Fruit fly (Drosophila melanogaster): Measurements from ENCODE around the gene CG18787.

The CG18787 gene

dm6 chr2L:12007331-12007791 lies 8.2 kb upstream of the CG18787 start (continued):
- TF ChIP-seq CG4328 (GFP tag; optimal IDR thresholded peaks at IDR 0.05) (peak; percentile 56), PHDP (tag; optimal IDR thresholded peaks at IDR 0.05) (peak; percentile 49), CG11093 (GFP tag; IDR thresholded peaks at IDR 0.05) (peak; percentile 58; the same call in 1 of the 3 replicates), D (optimal IDR thresholded peaks at IDR 0.05) (peak; percentile 97), D (GFP tag; optimal IDR thresholded peaks at IDR 0.05) (peak; percentile 5), unc-4 (GFP tag; IDR thresholded peaks at IDR 0.05; ENCODE audit: partially characterized antibody) (no peak), HLHmδ (GFP tag; optimal IDR thresholded peaks at IDR 0.05) (peak; percentile 96), ftz-f1 (GFP tag; optimal IDR thresholded peaks at IDR 0.05) (peak; percentile 98), fd3F (GFP tag; optimal IDR thresholded peaks at IDR 0.05) (no peak), CG7556 (GFP tag; optimal IDR thresholded peaks at IDR 0.05) (no peak), trem (tag; optimal IDR thresholded peaks at IDR 0.05) (peak; percentile 37), disco-r (GFP tag; optimal IDR thresholded peaks at IDR 0.05) (peak; percentile 50), Atf3 (GFP tag; optimal IDR thresholded peaks at IDR 0.05) (no peak), ash1 (GFP tag; optimal IDR thresholded peaks at IDR 0.05) (no peak), yki (optimal IDR thresholded peaks at IDR 0.05) (no peak), D19B (GFP tag; optimal IDR thresholded peaks at IDR 0.05) (no peak), Nf-YA (GFP tag; IDR thresholded peaks at IDR 0.05) (no peak), CG5245 (GFP tag; optimal IDR thresholded peaks at IDR 0.05) (no peak), otp (GFP tag; IDR thresholded peaks at IDR 0.05) (no peak), Xrp1 (GFP tag; IDR thresholded peaks at IDR 0.05) (no peak), zen (tag; optimal IDR thresholded peaks at IDR 0.05) (peak; percentile 88), croc (GFP tag; conservative IDR thresholded peaks at IDR 0.05) (no peak; the same call in 2 of the 3 replicates), C15 (GFP tag; IDR thresholded peaks at IDR 0.05) (no peak), en (GFP tag; optimal IDR thresholded peaks at IDR 0.05) (peak; percentile 10), CG32772 (GFP tag; IDR thresholded peaks at IDR 0.05) (no peak), CG32767 (GFP tag; IDR thresholded peaks at IDR 0.05) (no peak), dpn (GFP tag; optimal IDR thresholded peaks at IDR 0.05) (peak; percentile 13 to 26), CG9817 (tag; optimal IDR thresholded peaks at IDR 0.05) (no peak), tap (tag; optimal IDR thresholded peaks at IDR 0.05) (peak; percentile 57), bowl (GFP tag; IDR thresholded peaks at IDR 0.05) (no peak), HLH3B (GFP tag; IDR thresholded peaks at IDR 0.05) (no peak), Doc3 (GFP tag; IDR thresholded peaks at IDR 0.05; ENCODE audit: partially characterized antibody) (no peak), caup (GFP tag; optimal IDR thresholded peaks at IDR 0.05; ENCODE audit: severe bottlenecking) (peak; percentile 45), HLH54F (GFP tag; optimal IDR thresholded peaks at IDR 0.05) (no peak), vnd (GFP tag; IDR thresholded peaks at IDR 0.05; ENCODE audit: partially characterized antibody) (no peak), CG3995 (GFP tag; optimal IDR thresholded peaks at IDR 0.05) (no peak), Deaf1 (tag; optimal IDR thresholded peaks at IDR 0.05) (peak; percentile 92), sens-2 (GFP tag; IDR thresholded peaks at IDR 0.05) (no peak), bbx (GFP tag; IDR thresholded peaks at IDR 0.05; ENCODE audit: partially characterized antibody) (no peak), CG4854 (GFP tag; optimal IDR thresholded peaks at IDR 0.05) (no peak), Blimp-1 (GFP tag; optimal IDR thresholded peaks at IDR 0.05) (peak; percentile 45), kah (GFP tag; optimal IDR thresholded peaks at IDR 0.05) (peak; percentile 100), CG12659 (GFP tag; optimal IDR thresholded peaks at IDR 0.05) (peak; percentile 87), CG8944 (GFP tag; optimal IDR thresholded peaks at IDR 0.05) (no peak), run (tag; optimal IDR thresholded peaks at IDR 0.05) (peak; percentile 89), CG12299 (tag; optimal IDR thresholded peaks at IDR 0.05) (no peak), CG15011 (GFP tag; optimal IDR thresholded peaks at IDR 0.05) (no peak), Asciz (GFP tag; optimal IDR thresholded peaks at IDR 0.05) (no peak), Ptx1 (GFP tag; IDR thresholded peaks at IDR 0.05) (no peak), CG7745 (tag; optimal IDR thresholded peaks at IDR 0.05) (no peak), CG3726 (GFP tag; IDR thresholded peaks at IDR 0.05) (no peak)

Data from whole organism, embryonic.